Worm (Caenorhabditis elegans) whole organism, L1 larva: ENCODE data around the gene hil-3.

Source experiments
- C04F5.9 ChIP-seq: sonication (generic microtip); optimal IDR thresholded peaks from 2 replicates; lab custom pipeline; 2016; ENCODE audit warnings: missing genetic modification characterization, missing compliant biosample characterization
- C16A3.4 ChIP-seq: fragments of 150-350 bp; optimal IDR thresholded peaks from 2 replicates; lab custom pipeline; 2014; ENCODE audit warnings: missing biosample characterization, missing genetic modification characterization
- C34B4.2 ChIP-seq: sonication (generic microtip); optimal IDR thresholded peaks from 2 replicates; lab custom pipeline; 2017; ENCODE audit warnings: mild to moderate bottlenecking, missing genetic modification characterization, missing compliant biosample characterization
- F16B12.6 ChIP-seq: fragments of 150-350 bp; optimal IDR thresholded peaks from 2 replicates; lab custom pipeline; 2014; ENCODE audit warnings: missing biosample characterization, missing genetic modification characterization
- aly-2 ChIP-seq: fragments of 150-350 bp; optimal IDR thresholded peaks from 2 replicates; lab custom pipeline; 2014; ENCODE audit warnings: missing biosample characterization, missing genetic modification characterization
- blmp-1 ChIP-seq: fragments of 150-350 bp; optimal IDR thresholded peaks from 2 replicates; lab custom pipeline; 2014; ENCODE audit warnings: missing biosample characterization, missing genetic modification characterization
- ceh-63 ChIP-seq: fragments of 200-800 bp; sonication (Bioruptor generic); optimal IDR thresholded peaks from 2 replicates; lab custom pipeline; 2018; ENCODE audit warnings: mild to moderate bottlenecking, missing genetic modification characterization, missing compliant biosample characterization
- ceh-8 ChIP-seq: fragments of 200-800 bp; sonication (Bioruptor generic); optimal IDR thresholded peaks from 2 replicates; lab custom pipeline; 2018; ENCODE audit warnings: mild to moderate bottlenecking, missing genetic modification characterization, moderate library complexity, missing compliant biosample characterization
- ceh-82 ChIP-seq, 3 experiments: fragments of 150-350 bp in 1 of 3; sonication (generic microtip) in 2 of 3; optimal IDR thresholded peaks; 2 replicates each; lab custom pipeline; 2014 to 2017; ENCODE audit warnings: missing biosample characterization in 3 of 3, missing genetic modification characterization in 3 of 3
- ceh-88 ChIP-seq: fragments of 200-800 bp; sonication (Bioruptor generic); IDR thresholded peaks from 2 replicates; pipeline ENCODE4 v1.3.6; 2022; ENCODE audit warnings: missing genetic modification characterization, missing compliant biosample characterization
- ces-1 ChIP-seq: fragments of 150-350 bp; optimal IDR thresholded peaks from 2 replicates; lab custom pipeline; 2014; ENCODE audit warnings: missing biosample characterization, missing genetic modification reagents, missing genetic modification characterization
- dpl-1 ChIP-seq, 3 experiments: fragments of 150-350 bp in 2 of 3; sonication (generic microtip) in 1 of 3; optimal IDR thresholded peaks; 2 replicates each; lab custom pipeline; 2014 to 2017; ENCODE audit warnings: missing biosample characterization in 3 of 3, missing genetic modification characterization in 3 of 3, missing genetic modification reagents in 3 of 3
- efl-3 ChIP-seq: fragments of 200-800 bp; sonication (Bioruptor generic); optimal IDR thresholded peaks from 2 replicates; lab custom pipeline; 2018; ENCODE audit warnings: mild to moderate bottlenecking, missing genetic modification characterization, missing compliant biosample characterization
- egl-13 ChIP-seq: sonication (generic microtip); optimal IDR thresholded peaks from 2 replicates; lab custom pipeline; 2016; ENCODE audit warnings: missing genotype, missing genetic modification reagents, missing genetic modification characterization, missing compliant biosample characterization
- egl-27 ChIP-seq, 2 experiments: fragments of 150-350 bp in 1 of 2; sonication (generic microtip); optimal IDR thresholded peaks; 3 replicates each; lab custom pipeline; 2017 to 2018; ENCODE audit warnings: missing biosample characterization in 2 of 2, missing genetic modification characterization in 2 of 2, missing genetic modification reagents in 2 of 2
- elt-2 ChIP-seq: sonication (generic microtip); optimal IDR thresholded peaks from 2 replicates; lab custom pipeline; 2016; ENCODE audit warnings: missing genetic modification characterization, mild to moderate bottlenecking, inconsistent platforms, missing compliant biosample characterization, missing genetic modification reagents
- elt-3 ChIP-seq, 6 experiments: fragments of 150-350 bp in 1 of 6; sonication (generic microtip); optimal IDR thresholded peaks; 2 replicates each; lab custom pipeline; 2017 to 2018; ENCODE audit warnings: missing biosample characterization in 6 of 6, missing genetic modification characterization in 6 of 6, inconsistent platforms in 1 of 6
- ets-5 ChIP-seq: fragments of 200-800 bp; sonication (Bioruptor generic); IDR thresholded peaks from 2 replicates; pipeline ENCODE4 v1.3.6; 2022; ENCODE audit warnings: missing genetic modification characterization, missing compliant biosample characterization
- fkh-10 ChIP-seq: sonication (generic microtip); optimal IDR thresholded peaks from 2 replicates; lab custom pipeline; 2017; ENCODE audit warnings: missing biosample characterization, missing genetic modification reagents, missing genetic modification characterization
- fkh-4 ChIP-seq: sonication (generic microtip); optimal IDR thresholded peaks from 2 replicates; lab custom pipeline; 2016; ENCODE audit warnings: missing compliant biosample characterization, missing genetic modification characterization, borderline replicate concordance
- fkh-8 ChIP-seq: sonication (generic microtip); optimal IDR thresholded peaks from 2 replicates; lab custom pipeline; 2016; ENCODE audit warnings: mild to moderate bottlenecking, missing genetic modification characterization, missing compliant biosample characterization
- fos-1 ChIP-seq: fragments of 150-350 bp; optimal IDR thresholded peaks from 2 replicates; lab custom pipeline; 2014; ENCODE audit warnings: missing biosample characterization, missing genetic modification characterization
- hlh-17 ChIP-seq: fragments of 200-800 bp; sonication (Bioruptor generic); optimal IDR thresholded peaks from 2 replicates; lab custom pipeline; 2018; ENCODE audit warnings: missing genetic modification characterization, mild to moderate bottlenecking, missing compliant biosample characterization, moderate library complexity, borderline replicate concordance
- irx-1 ChIP-seq: sonication (generic microtip); optimal IDR thresholded peaks from 2 replicates; lab custom pipeline; 2016; ENCODE audit warnings: missing genetic modification characterization, missing compliant biosample characterization
- jun-1 ChIP-seq: fragments of 150-350 bp; optimal IDR thresholded peaks from 2 replicates; lab custom pipeline; 2014; ENCODE audit warnings: missing biosample characterization, missing genetic modification reagents, missing genetic modification characterization
- lin-13 ChIP-seq: fragments of 150-350 bp; optimal IDR thresholded peaks from 2 replicates; lab custom pipeline; 2014; ENCODE audit warnings: missing biosample characterization, missing genetic modification reagents, missing genetic modification characterization
- lin-14 ChIP-seq: fragments of 200-800 bp; sonication (Bioruptor generic); optimal IDR thresholded peaks from 2 replicates; lab custom pipeline; 2018; ENCODE audit warnings: mild to moderate bottlenecking, missing genetic modification characterization, moderate library complexity, missing compliant biosample characterization
- lin-35 ChIP-seq, 2 experiments: fragments of 150-350 bp; optimal IDR thresholded peaks; 2 replicates each; lab custom pipeline; 2014; ENCODE audit warnings: missing biosample characterization in 2 of 2, missing genetic modification characterization in 2 of 2, missing genetic modification reagents in 2 of 2
- lin-39 ChIP-seq: fragments of 150-350 bp; optimal IDR thresholded peaks from 2 replicates; lab custom pipeline; 2014; ENCODE audit warnings: missing biosample characterization, missing genetic modification reagents, missing genetic modification characterization
- lir-3 ChIP-seq: sonication (generic microtip); optimal IDR thresholded peaks from 2 replicates; lab custom pipeline; 2016; ENCODE audit warnings: mild to moderate bottlenecking, missing genetic modification characterization, moderate library complexity, missing compliant biosample characterization; ENCODE audit not compliant: poor library complexity
- lsy-2 ChIP-seq, 2 experiments: fragments of 150-350 bp; optimal IDR thresholded peaks; 2 replicates each; lab custom pipeline; 2014; ENCODE audit warnings: missing biosample characterization in 2 of 2, missing genetic modification characterization in 2 of 2
- nhr-11 ChIP-seq: fragments of 150-350 bp; optimal IDR thresholded peaks from 2 replicates; lab custom pipeline; 2014; ENCODE audit warnings: missing biosample characterization, missing genetic modification characterization
- nhr-12 ChIP-seq: sonication (generic microtip); optimal IDR thresholded peaks from 2 replicates; lab custom pipeline; 2017; ENCODE audit warnings: missing biosample characterization, missing genetic modification characterization
- nhr-20 ChIP-seq: sonication (generic microtip); optimal IDR thresholded peaks from 2 replicates; lab custom pipeline; 2016; ENCODE audit warnings: mild to moderate bottlenecking, missing genetic modification characterization, missing compliant biosample characterization
- nhr-237 ChIP-seq: fragments of 150-350 bp; optimal IDR thresholded peaks from 2 replicates; lab custom pipeline; 2014; ENCODE audit warnings: missing biosample characterization, missing genetic modification characterization
- nhr-28 ChIP-seq: fragments of 150-350 bp; optimal IDR thresholded peaks from 2 replicates; lab custom pipeline; 2014; ENCODE audit warnings: missing biosample characterization, missing genetic modification characterization
- nhr-47 ChIP-seq: sonication (generic microtip); optimal IDR thresholded peaks from 2 replicates; lab custom pipeline; 2016; ENCODE audit warnings: mild to moderate bottlenecking, missing genetic modification characterization, moderate library complexity, missing compliant biosample characterization
- nhr-77 ChIP-seq: fragments of 150-350 bp; optimal IDR thresholded peaks from 2 replicates; lab custom pipeline; 2014; ENCODE audit warnings: missing biosample characterization, missing genetic modification characterization
- pax-3 ChIP-seq: fragments of 200-800 bp; sonication (Bioruptor generic); optimal IDR thresholded peaks from 2 replicates; lab custom pipeline; 2018; ENCODE audit warnings: mild to moderate bottlenecking, missing genetic modification characterization, moderate library complexity, missing compliant biosample characterization
- rnt-1 ChIP-seq: sonication (generic microtip); optimal IDR thresholded peaks from 2 replicates; lab custom pipeline; 2016; ENCODE audit warnings: mild to moderate bottlenecking, missing genetic modification characterization, moderate library complexity, missing compliant biosample characterization
- skn-1 ChIP-seq: fragments of 150-350 bp; optimal IDR thresholded peaks from 2 replicates; lab custom pipeline; 2014; ENCODE audit warnings: missing biosample characterization, missing genetic modification characterization
- sox-4 ChIP-seq: sonication (generic microtip); optimal IDR thresholded peaks from 2 replicates; lab custom pipeline; 2016; ENCODE audit warnings: missing genetic modification characterization, missing compliant biosample characterization
- sptf-1 ChIP-seq: fragments of 150-350 bp; optimal IDR thresholded peaks from 2 replicates; lab custom pipeline; 2014; ENCODE audit warnings: missing biosample characterization, missing genetic modification characterization
- sup-37 ChIP-seq: fragments of 200-800 bp; sonication (Bioruptor generic); optimal IDR thresholded peaks from 2 replicates; lab custom pipeline; 2018; ENCODE audit warnings: mild to moderate bottlenecking, missing genetic modification characterization, missing compliant biosample characterization
- unc-130 ChIP-seq: fragments of 150-350 bp; optimal IDR thresholded peaks from 2 replicates; lab custom pipeline; 2017; ENCODE audit warnings: missing biosample characterization, missing genetic modification characterization, inconsistent platforms
- unc-30 ChIP-seq: sonication (generic microtip); optimal IDR thresholded peaks from 2 replicates; lab custom pipeline; 2017; ENCODE audit warnings: missing biosample characterization, missing genetic modification characterization
- unc-62 ChIP-seq: fragments of 150-350 bp; optimal IDR thresholded peaks from 2 replicates; lab custom pipeline; 2014; ENCODE audit warnings: missing biosample characterization, missing genetic modification reagents, missing genetic modification characterization
- unc-86 ChIP-seq: sonication (generic microtip); optimal IDR thresholded peaks from 2 replicates; lab custom pipeline; 2016; ENCODE audit warnings: missing genetic modification characterization, missing compliant biosample characterization
- unc-98 ChIP-seq: fragments of 200-800 bp; sonication (Bioruptor generic); IDR thresholded peaks from 2 replicates; pipeline ENCODE4 v1.3.6; 2022; ENCODE audit warnings: missing genetic modification characterization, missing compliant biosample characterization
- xbp-1 ChIP-seq: sonication (generic microtip); optimal IDR thresholded peaks from 2 replicates; lab custom pipeline; 2016; ENCODE audit warnings: missing genetic modification characterization, missing compliant biosample characterization
- zip-4 ChIP-seq: fragments of 200-800 bp; sonication (Bioruptor generic); optimal IDR thresholded peaks from 2 replicates; lab custom pipeline; 2018; ENCODE audit warnings: mild to moderate bottlenecking, missing genetic modification characterization, moderate library complexity, missing compliant biosample characterization
- ztf-11 ChIP-seq, 2 experiments: sonication (generic microtip); optimal IDR thresholded peaks; 2 replicates each; lab custom pipeline; 2016 to 2017; ENCODE audit warnings: missing genetic modification characterization in 2 of 2, missing biosample characterization in 1 of 2, missing compliant biosample characterization in 1 of 2
- ztf-4 ChIP-seq: fragments of 150-350 bp; optimal IDR thresholded peaks from 2 replicates; lab custom pipeline; 2014; ENCODE audit warnings: missing biosample characterization, missing genetic modification characterization

Gene hil-3

DNA sequence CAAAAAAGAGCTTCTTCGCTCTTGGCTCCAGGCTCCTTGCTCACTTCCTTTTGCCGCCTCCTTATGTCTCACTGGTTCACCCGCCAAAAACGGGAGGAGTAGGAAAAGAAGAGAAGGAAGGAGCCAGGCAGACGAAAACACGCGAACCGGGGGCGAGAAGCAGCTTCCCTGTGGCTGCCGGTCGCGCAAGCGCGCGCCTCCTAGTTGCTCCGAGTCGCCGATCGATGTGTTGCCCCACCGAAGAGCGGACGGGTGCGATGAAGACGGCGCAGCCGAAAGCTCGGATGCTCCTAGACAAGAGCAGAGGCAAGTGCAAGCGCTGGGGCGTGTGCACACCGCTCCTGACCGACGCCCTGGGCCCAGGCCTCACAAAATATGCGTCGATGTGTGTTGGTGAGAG is 4.6 kb downstream of the hil-3 start (continued):
- TF ChIP-seq rnt-1 (tag; lab: Kevin White, UChicago) (no peak), C34B4.2 (no peak), sup-37 (GFP tag; lab: Kevin White, UChicago) (no peak), nhr-11 (no peak), ztf-11 (tag; optimal IDR thresholded peaks at IDR 0.05; lab: Kevin White, UChicago) (peak in 1 of 2 experiments; percentile 24), lin-39 (tag; lab: Kevin White, UChicago) (no peak), nhr-237 (no peak), lin-13 (GFP tag; lab: Kevin White, UChicago) (no peak), fkh-4 (tag; lab: Kevin White, UChicago) (no peak), ceh-82 (tag; optimal IDR thresholded peaks at IDR 0.05; lab: Kevin White, UChicago) (peak; percentile 42 to 64 (median 59)), nhr-28 (no peak), elt-2 (tag; lab: Kevin White, UChicago) (no peak), hlh-17 (GFP tag; lab: Kevin White, UChicago) (no peak), ets-5 (GFP tag; lab: Robert Waterston, UW) (no peak), F16B12.6 (tag; lab: Kevin White, UChicago) (no peak), lsy-2 (tag; optimal IDR thresholded peaks at IDR 0.05; lab: Kevin White, UChicago) (peak in 1 of 2 experiments; percentile 31), jun-1 (tag; lab: Kevin White, UChicago) (no peak), sptf-1 (tag; lab: Kevin White, UChicago) (no peak), unc-98 (no peak), ceh-8 (GFP tag; lab: Kevin White, UChicago) (peak; percentile 89), unc-86 (tag; lab: Kevin White, UChicago) (peak; percentile 30), nhr-77 (tag; lab: Kevin White, UChicago) (no peak), fos-1 (no peak), egl-13 (tag; lab: Kevin White, UChicago) (peak; percentile 57), irx-1 (tag; lab: Kevin White, UChicago) (no peak), nhr-47 (tag; lab: Kevin White, UChicago) (peak; percentile 67), fkh-8 (tag; lab: Kevin White, UChicago) (peak; percentile 93), unc-62 (GFP tag; lab: Kevin White, UChicago) (no peak), efl-3 (no peak), unc-30 (tag; lab: Kevin White, UChicago) (no peak), lir-3 (no peak), zip-4 (no peak), egl-27 (tag; optimal IDR thresholded peaks at IDR 0.05; lab: Kevin White, UChicago) (no peak), nhr-12 (no peak), aly-2 (tag; lab: Kevin White, UChicago) (no peak), lin-14 (GFP tag; lab: Kevin White, UChicago) (peak; percentile 88), lin-35 (GFP tag; optimal IDR thresholded peaks at IDR 0.05; lab: Kevin White, UChicago) (peak in 1 of 2 experiments; percentile 27), elt-3 (tag; optimal IDR thresholded peaks at IDR 0.05; lab: Kevin White, UChicago) (no peak), sox-4 (tag; lab: Kevin White, UChicago) (peak; percentile 59), pax-3 (tag; lab: Kevin White, UChicago) (no peak), C04F5.9 (tag; lab: Kevin White, UChicago) (no peak), unc-130 (no peak), dpl-1 (GFP tag; optimal IDR thresholded peaks at IDR 0.05; lab: Kevin White, UChicago) (peak in 1 of 3 experiments; percentile 24), fkh-10 (GFP tag; lab: Kevin White, UChicago) (peak; percentile 62), ceh-63 (no peak), skn-1 (tag; lab: Kevin White, UChicago) (no peak), blmp-1 (tag; lab: Kevin White, UChicago) (no peak), ces-1 (GFP tag; lab: Kevin White, UChicago) (no peak), xbp-1 (tag; lab: Kevin White, UChicago) (no peak), C16A3.4 (tag; lab: Kevin White, UChicago) (no peak), ceh-88 (GFP tag; lab: Robert Waterston, UW) (0 out of 2 replicates have a peak, but pooled peaks have one; percentile 37), nhr-20 (tag; lab: Kevin White, UChicago) (no peak), ztf-4 (tag; lab: Kevin White, UChicago) (no peak)
